Fruit fly (Drosophila melanogaster): Measurements from ENCODE around the gene CG9902.

CG9902 gene

dm6 chrX:16559514-16560510, 12.5 kb upstream of the CG9902 start, which contains the start of gene Pp2B-14D (continued):
- TF ChIP-seq CG11504 (tag; optimal IDR thresholded peaks at IDR 0.05) = no peak
- TF ChIP-seq CG1529 (GFP tag; optimal IDR thresholded peaks at IDR 0.05) = no peak
- no peak for TF ChIP-seq CG12071 (GFP tag; optimal IDR thresholded peaks at IDR 0.05)
- no peak for TF ChIP-seq croc (GFP tag; conservative IDR thresholded peaks at IDR 0.05)
- TF ChIP-seq CG17912 (GFP tag; optimal IDR thresholded peaks at IDR 0.05) = no peak
- no peak for TF ChIP-seq CG6791 (GFP tag; IDR thresholded peaks at IDR 0.05; ENCODE audit: partially characterized antibody)
- no peak for TF ChIP-seq CG34224 (GFP tag; IDR thresholded peaks at IDR 0.05; ENCODE audit: partially characterized antibody)
- TF ChIP-seq br (optimal IDR thresholded peaks at IDR 0.05) = no peak
- TF ChIP-seq usp (GFP tag; optimal IDR thresholded peaks at IDR 0.05) = no peak
- peak in 1 of 2 experiments; percentile 88 for TF ChIP-seq insv (GFP tag; optimal IDR thresholded peaks at IDR 0.05)
- TF ChIP-seq zf30C (GFP tag; optimal IDR thresholded peaks at IDR 0.05) = peak; percentile 73
- TF ChIP-seq CG9215 (GFP tag; IDR thresholded peaks at IDR 0.05) = no peak
- no peak for TF ChIP-seq CG16779 (GFP tag; IDR thresholded peaks at IDR 0.05)
- 0 out of 3 replicates have a peak, but pooled peaks have one; percentile 42 for TF ChIP-seq CG2199 (GFP tag; IDR thresholded peaks at IDR 0.05)
- TF ChIP-seq cato (GFP tag; optimal IDR thresholded peaks at IDR 0.05; ENCODE audit: borderline replicate concordance) = no peak
- peak; percentile 19 for TF ChIP-seq sug (tag; optimal IDR thresholded peaks at IDR 0.05)
- no peak for TF ChIP-seq TFAM (GFP tag; optimal IDR thresholded peaks at IDR 0.05)
- no peak for TF ChIP-seq Max (GFP tag; optimal IDR thresholded peaks at IDR 0.05)
- TF ChIP-seq CG7372 (GFP tag; IDR thresholded peaks at IDR 0.05) = no peak
- no peak for TF ChIP-seq tgo (GFP tag; IDR thresholded peaks at IDR 0.05)
- TF ChIP-seq eyg (GFP tag; optimal IDR thresholded peaks at IDR 0.05) = no peak
- TF ChIP-seq sqz (GFP tag; optimal IDR thresholded peaks at IDR 0.05) = peak; percentile 79
- no peak for TF ChIP-seq GATAe (GFP tag; conservative IDR thresholded peaks at IDR 0.05)
- TF ChIP-seq CG8765 (GFP tag; IDR thresholded peaks at IDR 0.05) = no peak
- TF ChIP-seq Dp (GFP tag; optimal IDR thresholded peaks at IDR 0.05) = peak; percentile 22
- TF ChIP-seq BtbVII (GFP tag; optimal IDR thresholded peaks at IDR 0.05) = no peak
- TF ChIP-seq CG6854 (GFP tag; optimal IDR thresholded peaks at IDR 0.05) = no peak
- TF ChIP-seq Taf1 (GFP tag; IDR thresholded peaks at IDR 0.05) = no peak
- no peak for TF ChIP-seq jumu (GFP tag; optimal IDR thresholded peaks at IDR 0.05)
- no peak for TF ChIP-seq Tbp (GFP tag; optimal IDR thresholded peaks at IDR 0.05)
- no peak for TF ChIP-seq pros (GFP tag; optimal IDR thresholded peaks at IDR 0.05)
- TF ChIP-seq sima (GFP tag; optimal IDR thresholded peaks at IDR 0.05) = no peak
- no peak for TF ChIP-seq hb (GFP tag; IDR thresholded peaks at IDR 0.05; ENCODE audit: partially characterized antibody)
- no peak for TF ChIP-seq NC2α (GFP tag; optimal IDR thresholded peaks at IDR 0.05)
- TF ChIP-seq CG1832 (GFP tag; optimal IDR thresholded peaks at IDR 0.05) = peak; percentile 72
- no peak for TF ChIP-seq CG31388 (GFP tag; optimal IDR thresholded peaks at IDR 0.05)
- no peak for TF ChIP-seq CG10267 (tag; optimal IDR thresholded peaks at IDR 0.05)
- TF ChIP-seq CG14441 (GFP tag; IDR thresholded peaks at IDR 0.05) = no peak
- TF ChIP-seq CG4360 (GFP tag; IDR thresholded peaks at IDR 0.05) = peak; percentile 99
- TF ChIP-seq CG17361 (GFP tag; IDR thresholded peaks at IDR 0.05) = no peak
- TF ChIP-seq H2.0 (GFP tag; IDR thresholded peaks at IDR 0.05) = no peak
- no peak for TF ChIP-seq Fer1 (GFP tag; optimal IDR thresholded peaks at IDR 0.05)
- no peak for TF ChIP-seq bowl (GFP tag; IDR thresholded peaks at IDR 0.05)
- TF ChIP-seq MESR4 (GFP tag; optimal IDR thresholded peaks at IDR 0.05) = peak; percentile 75
- peak; percentile 48 for TF ChIP-seq HLHmδ (GFP tag; optimal IDR thresholded peaks at IDR 0.05)
- no peak for TF ChIP-seq CG32767 (GFP tag; IDR thresholded peaks at IDR 0.05)
- peak; percentile 27 for TF ChIP-seq phol (tag; optimal IDR thresholded peaks at IDR 0.05)
- TF ChIP-seq crol (GFP tag; IDR thresholded peaks at IDR 0.05) = no peak
- TF ChIP-seq CG7928 (GFP tag; optimal IDR thresholded peaks at IDR 0.05) = no peak
- no peak for TF ChIP-seq Meics (GFP tag; optimal IDR thresholded peaks at IDR 0.05)
